Comparison of ENCODE assay signal across 1 fruit fly cellular context in the genomic region with DNA sequence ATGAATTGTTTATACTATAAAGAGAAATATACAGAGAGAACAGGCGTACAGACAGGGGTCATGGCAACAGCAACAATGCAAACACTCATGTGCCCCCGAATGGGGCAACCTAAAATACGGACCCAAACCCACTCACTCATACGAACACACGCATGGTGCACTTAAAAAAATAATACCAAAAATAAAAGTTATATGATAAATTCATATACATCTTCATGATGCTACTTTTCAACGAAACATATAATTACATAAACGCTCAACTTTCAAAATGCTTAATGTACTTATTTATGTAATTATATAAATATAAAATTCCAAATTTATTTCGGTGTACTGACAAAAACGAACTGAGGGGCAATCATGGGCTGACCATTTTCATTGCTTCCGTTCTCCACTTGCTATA.
TF ChIP-seq lines count a peak whose summit lies in the region.

No protein-coding gene starts in this region.

TF ChIP-seq in whole organism, embryonic, 481 proteins besides CTCF, POLR2A, EP300 and RAD21 (continued from another document):
- TF ChIP-seq slou (GFP tag; optimal IDR thresholded peaks at IDR 0.05; lab: Kevin White, UChicago): peak; percentile 13
- TF ChIP-seq CG4820 (GFP tag; optimal IDR thresholded peaks at IDR 0.05; lab: Kevin White, UChicago): peak; percentile 67
- TF ChIP-seq chm (GFP tag; IDR thresholded peaks at IDR 0.05; lab: Robert Waterston, UW): no peak
- TF ChIP-seq BtbVII (GFP tag; optimal IDR thresholded peaks at IDR 0.05; lab: Kevin White, UChicago): peak; percentile 37
- no peak for TF ChIP-seq CG2120 (GFP tag; optimal IDR thresholded peaks at IDR 0.05; lab: Kevin White, UChicago)
- TF ChIP-seq CG12391 (tag; optimal IDR thresholded peaks at IDR 0.05; lab: Kevin White, UChicago): peak; percentile 90
- peak; percentile 39; the same call in 1 of the 2 replicates for TF ChIP-seq CG10959 (GFP tag; IDR thresholded peaks at IDR 0.05; lab: Robert Waterston, UW)
- peak; percentile 29 for TF ChIP-seq NfI (GFP tag; optimal IDR thresholded peaks at IDR 0.05; lab: Kevin White, UChicago)
- TF ChIP-seq vvl (GFP tag; IDR thresholded peaks at IDR 0.05; lab: Robert Waterston, UW): peak; percentile 88
- TF ChIP-seq lilli (GFP tag; optimal IDR thresholded peaks at IDR 0.05; lab: Kevin White, UChicago): peak; percentile 28
- peak; percentile 40 for TF ChIP-seq org-1 (GFP tag; optimal IDR thresholded peaks at IDR 0.05; lab: Kevin White, UChicago)
